Fruit fly (Drosophila melanogaster) whole organism, adult: Measurements from ENCODE around the gene Cyp4ac1.

Experiments
- CG7045 ChIP-seq: fragments of 200-800 bp; sonication (Bioruptor generic); optimal IDR thresholded peaks from 2 replicates; lab custom pipeline; 2017; ENCODE audit warnings: missing biosample characterization, mild to moderate bottlenecking, missing genetic modification characterization
- bab1 ChIP-seq: fragments of 200-800 bp; sonication (Bioruptor generic); optimal IDR thresholded peaks from 3 replicates; lab custom pipeline; 2019; ENCODE audit warnings: missing biosample characterization, mild to moderate bottlenecking, missing genetic modification characterization, moderate library complexity

- TF ChIP-seq bab1 (no peak), CG7045 (GFP tag; lab: Kevin White, UChicago) (no peak)
Measured at dm6 chr2L:5300237-5300668, 36.5 kb downstream of the Cyp4ac1 start.
